Fruit fly (Drosophila melanogaster): Measurements from ENCODE around the gene Dab.

Gene Dab

dm6 chr3L:16765647-16766628 is 54.0 kb downstream of the Dab start, which contains the start of gene Nrt (continued):
- TF ChIP-seq Ptx1 (GFP tag; IDR thresholded peaks at IDR 0.05) (no peak), CG3281 (GFP tag; optimal IDR thresholded peaks at IDR 0.05) (peak; percentile 70), CG10654 (GFP tag; optimal IDR thresholded peaks at IDR 0.05) (no peak), CG10462 (GFP tag; optimal IDR thresholded peaks at IDR 0.05) (no peak), dpn (GFP tag; optimal IDR thresholded peaks at IDR 0.05) (peak in 1 of 2 experiments; percentile 49), bigmax (GFP tag; optimal IDR thresholded peaks at IDR 0.05) (no peak), Nf-YA (GFP tag; IDR thresholded peaks at IDR 0.05) (no peak), Ravus (GFP tag; IDR thresholded peaks at IDR 0.05) (no peak), Sox100B (GFP tag; optimal IDR thresholded peaks at IDR 0.05) (peak; percentile 77), Kr (GFP tag; optimal IDR thresholded peaks at IDR 0.05) (no peak), dmrt99B (tag; optimal IDR thresholded peaks at IDR 0.05) (peak; percentile 72), amos (GFP tag; IDR thresholded peaks at IDR 0.05; ENCODE audit: partially characterized antibody) (peak; percentile 50), z (GFP tag; IDR thresholded peaks at IDR 0.05) (no peak), CG13296 (GFP tag; optimal IDR thresholded peaks at IDR 0.05) (peak; percentile 71), YL-1 (GFP tag; optimal IDR thresholded peaks at IDR 0.05) (peak; percentile 42), CG8478 (optimal IDR thresholded peaks at IDR 0.05) (no peak), CG11560 (tag; IDR thresholded peaks at IDR 0.05) (no peak), zfh1 (GFP tag; IDR thresholded peaks at IDR 0.05) (peak; percentile 39; the same call in 1 of the 3 replicates), Spps (tag; optimal IDR thresholded peaks at IDR 0.05) (peak; percentile 59), CG31224 (GFP tag; IDR thresholded peaks at IDR 0.05) (no peak), twi (tag; optimal IDR thresholded peaks at IDR 0.05) (peak; percentile 59), lov (optimal IDR thresholded peaks at IDR 0.05) (no peak), lov (GFP tag; IDR thresholded peaks at IDR 0.05) (0 out of 3 replicates have a peak, but pooled peaks have one; percentile 64), Xrp1 (GFP tag; IDR thresholded peaks at IDR 0.05) (peak; percentile 80), sim (GFP tag; IDR thresholded peaks at IDR 0.05) (no peak), CG14667 (GFP tag; IDR thresholded peaks at IDR 0.05) (no peak), HHEX (GFP tag; optimal IDR thresholded peaks at IDR 0.05) (peak; percentile 63), cwo (GFP tag; optimal IDR thresholded peaks at IDR 0.05) (peak; percentile 38), PHDP (tag; optimal IDR thresholded peaks at IDR 0.05) (peak; percentile 84), TFAM (GFP tag; optimal IDR thresholded peaks at IDR 0.05) (no peak), chn (GFP tag; optimal IDR thresholded peaks at IDR 0.05) (peak; percentile 7), ac (GFP tag; optimal IDR thresholded peaks at IDR 0.05) (no peak), CG4328 (GFP tag; optimal IDR thresholded peaks at IDR 0.05) (peak; percentile 42), klu (GFP tag; IDR thresholded peaks at IDR 0.05) (no peak), CTCF (GFP tag; optimal IDR thresholded peaks at IDR 0.05) (peak; percentile 17), CG18599 (GFP tag; optimal IDR thresholded peaks at IDR 0.05) (peak; percentile 83), CG7839 (tag; optimal IDR thresholded peaks at IDR 0.05) (peak; percentile 63), CoRest (tag; optimal IDR thresholded peaks at IDR 0.05) (peak; percentile 69), CG10959 (GFP tag; IDR thresholded peaks at IDR 0.05) (no peak), CG2199 (GFP tag; IDR thresholded peaks at IDR 0.05) (peak; percentile 57; the same call in 1 of the 3 replicates), Mes4 (GFP tag; optimal IDR thresholded peaks at IDR 0.05) (no peak), CG18262 (tag; optimal IDR thresholded peaks at IDR 0.05) (peak; percentile 73), CG11247 (GFP tag; IDR thresholded peaks at IDR 0.05) (no peak), Dip3 (GFP tag; optimal IDR thresholded peaks at IDR 0.05) (no peak), CG8944 (GFP tag; optimal IDR thresholded peaks at IDR 0.05) (no peak), danr (GFP tag; IDR thresholded peaks at IDR 0.05) (no peak), gcm2 (GFP tag; optimal IDR thresholded peaks at IDR 0.05) (no peak), h (optimal IDR thresholded peaks at IDR 0.05) (no peak), sr (GFP tag; IDR thresholded peaks at IDR 0.05) (no peak), eve (GFP tag; optimal IDR thresholded peaks at IDR 0.05) (peak in 1 of 2 experiments; percentile 89), zfh2 (GFP tag; optimal IDR thresholded peaks at IDR 0.05) (no peak)
